Fruit fly (Drosophila melanogaster) whole organism, wandering third instar larva: Measurements from ENCODE around the gene CG42521.

Source experiments
- Dif ChIP-seq: fragments of 200-275, 200-300 bp; sonication (Bioruptor generic); optimal IDR thresholded peaks from 2 replicates; lab custom pipeline; 2018; ENCODE audit warnings: missing biosample characterization, missing genetic modification characterization; ENCODE audit not compliant: partially characterized antibody
- h ChIP-seq: fragments of 200-800 bp; sonication (Bioruptor generic); optimal IDR thresholded peaks from 3 replicates; lab custom pipeline; 2016; ENCODE audit warnings: missing biosample characterization, mild to moderate bottlenecking, missing genetic modification characterization

DNA sequence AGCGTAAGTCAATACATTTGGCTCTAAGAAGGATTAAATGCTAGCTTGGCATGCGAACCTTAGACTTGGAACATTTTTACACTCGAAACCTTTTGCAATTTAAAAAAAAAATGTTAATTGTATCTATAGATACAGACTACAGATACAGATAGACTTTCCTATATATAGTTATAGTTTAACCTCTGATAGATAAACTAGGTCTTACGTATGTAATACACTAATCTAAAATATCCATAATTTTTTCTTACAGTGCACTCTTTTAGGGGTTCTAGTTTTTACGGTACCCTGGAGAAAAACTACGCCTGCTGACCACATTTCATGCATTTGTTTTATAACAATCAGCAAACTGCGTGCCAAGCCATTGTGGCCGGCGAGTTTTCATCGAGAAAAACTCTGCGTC is 23.8 kb upstream of the CG42521 start:
- TF ChIP-seq Dif (GFP tag; lab: Kevin White, UChicago) (no peak), h (GFP tag; lab: Kevin White, UChicago) (no peak)
